Worm (Caenorhabditis elegans) whole organism, midembryonic: Measurements from ENCODE around the gene srg-65.

Source experiments
- T22C8.4 ChIP-seq: fragments of 200-800 bp; sonication (Bioruptor generic); IDR thresholded peaks from 2 replicates; pipeline ENCODE4 v1.3.6; 2022; ENCODE audit warnings: missing genetic modification characterization, missing compliant biosample characterization
- cog-1 ChIP-seq: sonication (generic microtip); optimal IDR thresholded peaks from 2 replicates; lab custom pipeline; 2016; ENCODE audit warnings: missing genetic modification characterization, missing compliant biosample characterization
- flt-1 ChIP-seq: fragments of 200-800 bp; sonication (Bioruptor generic); IDR thresholded peaks from 2 replicates; pipeline ENCODE4 v1.3.6; 2022; ENCODE audit warnings: missing genetic modification characterization, missing compliant biosample characterization
- med-1 ChIP-seq: sonication (generic microtip); optimal IDR thresholded peaks from 2 replicates; lab custom pipeline; 2017; ENCODE audit warnings: missing genetic modification characterization, mild to moderate bottlenecking, missing compliant biosample characterization, antibody characterized with exemption, missing genetic modification reagents; ENCODE audit not compliant: insufficient read depth
- ztf-29 ChIP-seq: fragments of 200-800 bp; sonication (Bioruptor generic); IDR thresholded peaks from 2 replicates; pipeline ENCODE4 v1.3.6; 2022; ENCODE audit warnings: missing genetic modification reagents, missing genetic modification characterization, missing compliant biosample characterization

DNA sequence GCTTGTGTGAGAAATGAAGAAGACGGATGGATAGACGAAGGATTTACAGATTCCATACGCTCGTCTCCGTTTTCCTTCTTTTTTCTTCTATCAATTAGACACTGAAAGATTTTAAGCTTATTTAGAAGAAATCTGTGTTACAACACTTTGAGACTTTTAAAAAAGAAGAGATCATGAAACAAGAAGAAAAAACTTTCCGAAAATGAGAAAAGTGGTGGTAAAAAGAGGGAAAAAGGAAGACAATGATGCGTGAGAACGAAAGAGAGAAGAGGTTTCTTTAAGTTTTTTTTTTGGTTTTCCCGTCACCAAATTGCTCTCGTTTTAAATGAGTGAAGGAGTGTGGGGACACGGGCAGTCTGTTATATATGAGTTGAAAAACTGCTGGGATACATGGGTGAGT lies 31.2 kb downstream of the srg-65 start, which contains the start of gene glc-3:
- TF ChIP-seq T22C8.4 (GFP tag; lab: Robert Waterston, UW): no peak
- TF ChIP-seq med-1: no peak
- TF ChIP-seq cog-1 (tag; lab: Kevin White, UChicago): no peak
- no peak for TF ChIP-seq flt-1 (GFP tag; lab: Robert Waterston, UW)
- TF ChIP-seq ztf-29: no peak
